Fruit fly (Drosophila melanogaster) whole organism, embryonic: ENCODE data around the gene Cpr30F.

Source experiments
- Abd-B ChIP-seq: fragments of 200-800 bp; sonication (Bioruptor generic); optimal IDR thresholded peaks from 2 replicates; lab custom pipeline; 2018; ENCODE audit warnings: missing biosample characterization, mild to moderate bottlenecking, missing genetic modification characterization, moderate library complexity
- Antp ChIP-seq: fragments of 200-800 bp; sonication (Bioruptor generic); optimal IDR thresholded peaks from 3 replicates; lab custom pipeline; 2016; ENCODE audit warnings: missing biosample characterization, missing genetic modification characterization
- Bgb ChIP-seq: fragments of 200-800 bp; sonication (Bioruptor generic); IDR thresholded peaks from 2 replicates; pipeline ENCODE4 v1.3.6; 2022; ENCODE audit warnings: missing biosample characterization, missing genetic modification characterization; ENCODE audit not compliant: partially characterized antibody
- CG10366 ChIP-seq: fragments of 200-800 bp; sonication (Bioruptor generic); IDR thresholded peaks from 2 replicates; pipeline ENCODE4 v1.3.6; 2022; ENCODE audit warnings: missing biosample characterization, missing genetic modification characterization
- CG15696 ChIP-seq: fragments of 200-800 bp; sonication (Bioruptor generic); optimal IDR thresholded peaks from 2 replicates; lab custom pipeline; 2019; ENCODE audit warnings: missing biosample characterization, mild to moderate bottlenecking, missing genetic modification characterization, moderate library complexity
- CG1792 ChIP-seq: fragments of 200-800 bp; sonication (Bioruptor generic); optimal IDR thresholded peaks from 2 replicates; lab custom pipeline; 2016; ENCODE audit warnings: missing biosample characterization, missing genetic modification characterization
- CG2120 ChIP-seq: fragments of 200-800 bp; sonication (Bioruptor generic); optimal IDR thresholded peaks from 3 replicates; lab custom pipeline; 2016; ENCODE audit warnings: missing biosample characterization, missing genetic modification characterization
- CG2712 ChIP-seq: fragments of 200-800 bp; optimal IDR thresholded peaks from 3 replicates; lab custom pipeline; 2019; ENCODE audit warnings: missing biosample characterization, mild to moderate bottlenecking, missing genetic modification characterization, moderate library complexity
- CG30431 ChIP-seq: fragments of 200-800 bp; sonication (Bioruptor generic); optimal IDR thresholded peaks from 2 replicates; lab custom pipeline; 2017; ENCODE audit warnings: missing biosample characterization, missing genetic modification characterization
- CG31224 ChIP-seq: fragments of 200-800 bp; sonication (Bioruptor generic); IDR thresholded peaks from 2 replicates; pipeline ENCODE4 v1.3.6; 2022; ENCODE audit warnings: missing biosample characterization, missing genetic modification characterization
- CG32532 ChIP-seq: fragments of 200-800 bp; sonication (Bioruptor generic); IDR thresholded peaks from 2 replicates; pipeline ENCODE4 v1.3.6; 2022; ENCODE audit warnings: missing biosample characterization, missing genetic modification characterization
- CG3847 ChIP-seq: fragments of 200-800 bp; sonication (Bioruptor generic); IDR thresholded peaks from 2 replicates; pipeline ENCODE4 v1.3.6; 2022; ENCODE audit warnings: missing biosample characterization, missing genetic modification characterization
- CG4820 ChIP-seq: fragments of 200-800 bp; sonication (Bioruptor generic); optimal IDR thresholded peaks from 3 replicates; lab custom pipeline; 2016; ENCODE audit warnings: missing biosample characterization, missing genetic modification characterization
- CG5245 ChIP-seq: fragments of 200-800 bp; sonication (Bioruptor generic); optimal IDR thresholded peaks from 3 replicates; lab custom pipeline; 2016; ENCODE audit warnings: missing biosample characterization, missing genetic modification characterization
- CG6765 ChIP-seq: fragments of 200-800 bp; sonication (Bioruptor generic); optimal IDR thresholded peaks from 3 replicates; lab custom pipeline; 2017; ENCODE audit warnings: missing biosample characterization, mild to moderate bottlenecking, missing genetic modification characterization
- CG6791 ChIP-seq: fragments of 200-800 bp; sonication (Bioruptor generic); IDR thresholded peaks from 3 replicates; pipeline ENCODE4 v1.3.6; 2022; ENCODE audit warnings: missing biosample characterization, missing genetic modification characterization; ENCODE audit not compliant: partially characterized antibody
- CG6854 ChIP-seq: fragments of 200-800 bp; sonication (Bioruptor generic); optimal IDR thresholded peaks from 3 replicates; lab custom pipeline; 2017; ENCODE audit warnings: missing biosample characterization, mild to moderate bottlenecking, missing genetic modification characterization
- CG7839 ChIP-seq: fragments of 200-800 bp; sonication (Bioruptor generic); optimal IDR thresholded peaks from 3 replicates; lab custom pipeline; 2018; ENCODE audit warnings: missing biosample characterization, mild to moderate bottlenecking, missing genetic modification characterization, moderate library complexity
- CG8281 ChIP-seq: fragments of 200-800 bp; sonication (Bioruptor generic); optimal IDR thresholded peaks from 2 replicates; lab custom pipeline; 2018; ENCODE audit warnings: missing biosample characterization, mild to moderate bottlenecking, missing genetic modification characterization, moderate library complexity
- Chrac-16 ChIP-seq: fragments of 200-800 bp; sonication (Bioruptor generic); optimal IDR thresholded peaks from 3 replicates; lab custom pipeline; 2016; ENCODE audit warnings: missing biosample characterization, missing genetic modification characterization
- CoRest ChIP-seq: fragments of 200-800 bp; sonication (Bioruptor generic); optimal IDR thresholded peaks from 3 replicates; lab custom pipeline; 2018; ENCODE audit warnings: missing biosample characterization, mild to moderate bottlenecking, missing genetic modification characterization, moderate library complexity
- Kr ChIP-seq: fragments of 200-800 bp; sonication (Bioruptor generic); optimal IDR thresholded peaks from 2 replicates; lab custom pipeline; 2017; ENCODE audit warnings: missing biosample characterization, mild to moderate bottlenecking, missing genetic modification characterization
- Med ChIP-seq: fragments of 200-800 bp; sonication (Bioruptor generic); peaks from one replicate; lab custom pipeline; 2016; ENCODE audit warnings: missing biosample characterization, missing genetic modification characterization, mild to moderate bottlenecking, inconsistent platforms, moderate library complexity
- NC2β ChIP-seq: fragments of 200-800 bp; sonication (Bioruptor generic); optimal IDR thresholded peaks from 2 replicates; lab custom pipeline; 2016; ENCODE audit warnings: missing biosample characterization, missing genetic modification characterization
- Nf-YC ChIP-seq: fragments of 200-800 bp; optimal IDR thresholded peaks from 3 replicates; lab custom pipeline; 2019; ENCODE audit warnings: missing biosample characterization, mild to moderate bottlenecking, missing genetic modification characterization, moderate library complexity
- TFAM ChIP-seq: fragments of 200-800 bp; sonication (Bioruptor generic); optimal IDR thresholded peaks from 2 replicates; lab custom pipeline; 2017; ENCODE audit warnings: missing biosample characterization, missing genetic modification characterization, inconsistent platforms
- ab ChIP-seq: fragments of 200-800 bp; sonication (Bioruptor generic); optimal IDR thresholded peaks from 2 replicates; lab custom pipeline; 2016; ENCODE audit warnings: missing biosample characterization, missing genetic modification characterization
- cad ChIP-seq: fragments of >200 bp; optimal IDR thresholded peaks from 2 replicates; lab custom pipeline; 2017; ENCODE audit warnings: missing biosample characterization, missing genetic modification characterization
- cas ChIP-seq: fragments of 200-800 bp; sonication (Bioruptor generic); IDR thresholded peaks from 2 replicates; pipeline ENCODE4 v1.3.6; 2022; ENCODE audit warnings: missing biosample characterization, missing genetic modification characterization
- cwo ChIP-seq: fragments of 200-800 bp; sonication (Bioruptor generic); optimal IDR thresholded peaks from 3 replicates; lab custom pipeline; 2017; ENCODE audit warnings: missing biosample characterization, missing genetic modification characterization, mild to moderate bottlenecking, moderate library complexity, missing genetic modification reagents
- dan ChIP-seq: fragments of 200-800 bp; sonication (Bioruptor generic); IDR thresholded peaks from 2 replicates; pipeline ENCODE4 v1.3.6; 2022; ENCODE audit warnings: missing biosample characterization, missing genetic modification characterization
- disco-r ChIP-seq: fragments of 200-800 bp; sonication (Bioruptor generic); optimal IDR thresholded peaks from 2 replicates; lab custom pipeline; 2016; ENCODE audit warnings: missing biosample characterization, missing genetic modification characterization
- esg ChIP-seq: fragments of 200-800 bp; sonication (Bioruptor generic); conservative IDR thresholded peaks from 2 replicates; pipeline ENCODE4 v1.3.6; 2022; ENCODE audit warnings: missing biosample characterization, missing genetic modification characterization
- eve ChIP-seq, 2 experiments: fragments of >200 bp; optimal IDR thresholded peaks; 2 replicates each; lab custom pipeline; 2017; ENCODE audit warnings: missing biosample characterization in 2 of 2, missing genetic modification characterization in 2 of 2
- fd64A ChIP-seq: fragments of 200-800 bp; sonication (Bioruptor generic); optimal IDR thresholded peaks from 3 replicates; lab custom pipeline; 2018; ENCODE audit warnings: missing biosample characterization, mild to moderate bottlenecking, missing genetic modification characterization
- fd96Cb ChIP-seq: fragments of 200-800 bp; sonication (Bioruptor generic); optimal IDR thresholded peaks from 2 replicates; lab custom pipeline; 2018; ENCODE audit warnings: missing biosample characterization, mild to moderate bottlenecking, missing genetic modification characterization, moderate library complexity
- hb ChIP-seq: fragments of 200-800 bp; sonication (Bioruptor generic); IDR thresholded peaks from 3 replicates; pipeline ENCODE4 v1.3.6; 2022; ENCODE audit warnings: missing biosample characterization, missing genetic modification characterization; ENCODE audit not compliant: partially characterized antibody
- insv ChIP-seq, 2 experiments: fragments of 200-800 bp; sonication (Bioruptor generic); optimal IDR thresholded peaks; 3 replicates each; lab custom pipeline; 2016 to 2018; ENCODE audit warnings: missing biosample characterization in 2 of 2, missing genetic modification characterization in 2 of 2
- inv ChIP-seq: fragments of 200-800 bp; sonication (Bioruptor generic); IDR thresholded peaks from 2 replicates; pipeline ENCODE4 v1.3.6; 2022; ENCODE audit warnings: missing biosample characterization, missing genetic modification characterization; ENCODE audit not compliant: partially characterized antibody
- kni ChIP-seq: fragments of 200-800 bp; sonication (Bioruptor generic); optimal IDR thresholded peaks from 3 replicates; lab custom pipeline; 2017; ENCODE audit warnings: mild to moderate bottlenecking, missing biosample characterization, missing genetic modification reagents, missing genetic modification characterization
- odd ChIP-seq: fragments of 200-800 bp; sonication (Bioruptor generic); optimal IDR thresholded peaks from 2 replicates; lab custom pipeline; 2017; ENCODE audit warnings: missing biosample characterization, mild to moderate bottlenecking, missing genetic modification characterization
- pfk ChIP-seq: fragments of 200-800 bp; sonication (Bioruptor generic); optimal IDR thresholded peaks from 2 replicates; lab custom pipeline; 2018; ENCODE audit warnings: missing biosample characterization, mild to moderate bottlenecking, missing genetic modification characterization, moderate library complexity
- psq ChIP-seq: fragments of 200-800 bp; sonication (Bioruptor generic); optimal IDR thresholded peaks from 2 replicates; lab custom pipeline; 2017; ENCODE audit warnings: missing biosample characterization, missing genetic modification characterization
- repo ChIP-seq: fragments of 200-800 bp; sonication (Bioruptor generic); optimal IDR thresholded peaks from 2 replicates; lab custom pipeline; 2016; ENCODE audit warnings: missing biosample characterization, missing genetic modification characterization
- rib ChIP-seq: fragments of 200-800 bp; sonication (Bioruptor generic); IDR thresholded peaks from 2 replicates; pipeline ENCODE4 v1.3.6; 2022; ENCODE audit warnings: missing biosample characterization, missing genetic modification characterization
- schlank ChIP-seq: fragments of 200-800 bp; sonication (Bioruptor generic); optimal IDR thresholded peaks from 2 replicates; lab custom pipeline; 2018; ENCODE audit warnings: missing biosample characterization, mild to moderate bottlenecking, missing genetic modification characterization
- sens-2 ChIP-seq: fragments of 200-800 bp; sonication (Bioruptor generic); IDR thresholded peaks from 2 replicates; pipeline ENCODE4 v1.3.6; 2022; ENCODE audit warnings: missing biosample characterization, missing genetic modification characterization
- slou ChIP-seq: fragments of 200-800 bp; sonication (Bioruptor generic); optimal IDR thresholded peaks from 3 replicates; lab custom pipeline; 2016; ENCODE audit warnings: missing biosample characterization, missing genetic modification characterization
- stwl ChIP-seq: fragments of 200-800 bp; sonication (Bioruptor generic); optimal IDR thresholded peaks from 3 replicates; lab custom pipeline; 2018; ENCODE audit warnings: missing biosample characterization, mild to moderate bottlenecking, missing genetic modification characterization, moderate library complexity
- sug ChIP-seq: fragments of 200-800 bp; optimal IDR thresholded peaks from 2 replicates; lab custom pipeline; 2019; ENCODE audit warnings: missing biosample characterization, mild to moderate bottlenecking, missing genetic modification characterization, moderate library complexity
- tio ChIP-seq: fragments of 200-800 bp; sonication (Bioruptor generic); optimal IDR thresholded peaks from 2 replicates; lab custom pipeline; 2017; ENCODE audit warnings: missing biosample characterization, missing genetic modification characterization, inconsistent platforms
- zfh1 ChIP-seq: fragments of 200-800 bp; sonication (Bioruptor generic); IDR thresholded peaks from 3 replicates; pipeline ENCODE4 v1.3.6; 2022; ENCODE audit warnings: missing biosample characterization, missing genetic modification characterization

The Cpr30F gene

dm6 chr2L:9911783-9912182 lies 21.2 kb downstream of the Cpr30F start (continued):
- TF ChIP-seq psq (GFP tag; lab: Kevin White, UChicago) (no peak), Abd-B (GFP tag; lab: Kevin White, UChicago) (no peak), insv (GFP tag; optimal IDR thresholded peaks at IDR 0.05; lab: Kevin White, UChicago) (no peak), Chrac-16 (GFP tag; lab: Kevin White, UChicago) (no peak), hb (GFP tag; lab: Robert Waterston, UW) (no peak), CG6765 (GFP tag; lab: Kevin White, UChicago) (no peak), CG2712 (tag; lab: Kevin White, UChicago) (no peak), kni (GFP tag; lab: Kevin White, UChicago) (no peak), odd (GFP tag; lab: Kevin White, UChicago) (no peak), CG7839 (tag; lab: Kevin White, UChicago) (peak; percentile 25), disco-r (no peak), Antp (GFP tag; lab: Kevin White, UChicago) (peak; percentile 35), CG3847 (GFP tag; lab: Robert Waterston, UW) (no peak), CG1792 (no peak), sens-2 (GFP tag; lab: Robert Waterston, UW) (no peak), CG10366 (GFP tag; lab: Robert Waterston, UW) (no peak), Bgb (GFP tag; lab: Robert Waterston, UW) (no peak), cad (GFP tag; lab: Kevin White, UChicago) (no peak), repo (GFP tag; lab: Kevin White, UChicago) (no peak), CG5245 (GFP tag; lab: Kevin White, UChicago) (no peak), CG4820 (GFP tag; lab: Kevin White, UChicago) (no peak), NC2β (GFP tag; lab: Kevin White, UChicago) (no peak), CG6791 (GFP tag; lab: Robert Waterston, UW) (no peak), CG32532 (peak; percentile 15; the same call in 1 of the 2 replicates), inv (GFP tag; lab: Robert Waterston, UW) (no peak), slou (GFP tag; lab: Kevin White, UChicago) (no peak), rib (GFP tag; lab: Robert Waterston, UW) (no peak), Nf-YC (tag; lab: Kevin White, UChicago) (no peak), CG30431 (no peak), cas (GFP tag; lab: Robert Waterston, UW) (no peak), dan (GFP tag; lab: Robert Waterston, UW) (no peak), schlank (no peak), CG15696 (tag; lab: Kevin White, UChicago) (no peak), pfk (no peak), esg (GFP tag; lab: Robert Waterston, UW) (no peak), CG6854 (GFP tag; lab: Kevin White, UChicago) (no peak), ab (GFP tag; lab: Kevin White, UChicago) (no peak), tio (GFP tag; lab: Kevin White, UChicago) (no peak), CG8281 (tag; lab: Kevin White, UChicago) (no peak), sug (peak; percentile 7), zfh1 (GFP tag; lab: Robert Waterston, UW) (peak; percentile 58; the same call in 2 of the 3 replicates), stwl (tag; lab: Kevin White, UChicago) (no peak), eve (GFP tag; optimal IDR thresholded peaks at IDR 0.05; lab: Kevin White, UChicago) (no peak), cwo (no peak), fd96Cb (tag; lab: Kevin White, UChicago) (no peak), Med (GFP tag; lab: Kevin White, UChicago) (peak; percentile 90), TFAM (GFP tag; lab: Kevin White, UChicago) (no peak), CoRest (tag; lab: Kevin White, UChicago) (no peak), CG2120 (GFP tag; lab: Kevin White, UChicago) (peak; percentile 42), CG31224 (GFP tag; lab: Robert Waterston, UW) (no peak), fd64A (GFP tag; lab: Kevin White, UChicago) (no peak), Kr (GFP tag; lab: Kevin White, UChicago) (no peak)
